Worm (Caenorhabditis elegans) whole organism, L4/young adult: Measurements from ENCODE around the gene grl-5.

ENCODE experiments used
- W03F9.2 ChIP-seq: fragments of 150-350 bp; optimal IDR thresholded peaks from 2 replicates; lab custom pipeline; 2014; ENCODE audit warnings: missing biosample characterization, missing genetic modification characterization
- him-1 ChIP-seq: sonication (generic microtip); optimal IDR thresholded peaks from 2 replicates; lab custom pipeline; 2016; ENCODE audit warnings: missing genotype, missing genetic modification reagents, missing genetic modification characterization, missing compliant biosample characterization

ce11 chrV:4398127-4398526 is 16.3 kb downstream of the grl-5 start:
- TF ChIP-seq him-1 = no peak
- TF ChIP-seq W03F9.2 (tag; lab: Kevin White, UChicago) = no peak
